Worm (Caenorhabditis elegans) whole organism, late embryonic: ENCODE measurements around the gene nhr-127.

Experiments used
- ama-1 ChIP-seq: fragments of 150-350 bp; optimal IDR thresholded peaks from 2 replicates; lab custom pipeline; 2014
- ceh-18 ChIP-seq: sonication (generic microtip); optimal IDR thresholded peaks from 2 replicates; lab custom pipeline; 2016; ENCODE audit warnings: missing genetic modification characterization, missing compliant biosample characterization
- ceh-45 ChIP-seq: fragments of 200-800 bp; sonication (Bioruptor generic); IDR thresholded peaks from 2 replicates; pipeline ENCODE4 v1.3.6; 2022; ENCODE audit warnings: missing genetic modification reagents, missing genetic modification characterization, missing compliant biosample characterization
- ceh-6 ChIP-seq: fragments of 200-800 bp; sonication (Bioruptor generic); optimal IDR thresholded peaks from 2 replicates; lab custom pipeline; 2018; ENCODE audit warnings: mild to moderate bottlenecking, missing genetic modification characterization, missing compliant biosample characterization
- ceh-9 ChIP-seq: sonication (generic microtip); optimal IDR thresholded peaks from 2 replicates; lab custom pipeline; 2016; ENCODE audit warnings: mild to moderate bottlenecking, missing genetic modification characterization, inconsistent platforms, missing compliant biosample characterization
- fkh-10 ChIP-seq: fragments of 150-350 bp; optimal IDR thresholded peaks from 2 replicates; lab custom pipeline; 2014; ENCODE audit warnings: missing biosample characterization, missing genetic modification reagents, missing genetic modification characterization
- hlh-6 ChIP-seq: sonication (generic microtip); optimal IDR thresholded peaks from 2 replicates; lab custom pipeline; 2016; ENCODE audit warnings: missing genotype, missing genetic modification characterization, missing compliant biosample characterization
- madf-2 ChIP-seq: sonication (generic microtip); optimal IDR thresholded peaks from 2 replicates; lab custom pipeline; 2017; ENCODE audit warnings: missing genetic modification characterization, missing compliant biosample characterization
- pqm-1 ChIP-seq: sonication (generic microtip); optimal IDR thresholded peaks from 2 replicates; lab custom pipeline; 2016; ENCODE audit warnings: missing genetic modification characterization, missing compliant biosample characterization
- sox-4 ChIP-seq: sonication (generic microtip); optimal IDR thresholded peaks from 2 replicates; lab custom pipeline; 2017; ENCODE audit warnings: mild to moderate bottlenecking, missing genetic modification characterization, inconsistent platforms, missing compliant biosample characterization
- unc-3 ChIP-seq, 2 experiments: fragments of 200-800 bp in 1 of 2; sonication (Bioruptor generic) in 1 of 2; sonication (generic microtip) in 1 of 2; conservative IDR thresholded peaks in 1 of 2; optimal IDR thresholded peaks in 1 of 2; 2 replicates each; pipeline versions ENCODE4 v1.3.6 to Lab custom; 2016 to 2022; ENCODE audit warnings: missing compliant biosample characterization in 2 of 2, missing genetic modification characterization in 2 of 2, missing genetic modification reagents in 1 of 2

ce11 chrV:16309523-16309922 is 49.7 kb downstream of the nhr-127 start, which contains the start of gene oac-7:
- TF ChIP-seq sox-4 (tag; lab: Kevin White, UChicago), result no peak
- no peak for TF ChIP-seq fkh-10 (GFP tag; lab: Kevin White, UChicago)
- no peak for TF ChIP-seq ama-1 (lab: Kevin White, UChicago)
- no peak for TF ChIP-seq hlh-6 (tag; lab: Kevin White, UChicago)
- no peak for TF ChIP-seq pqm-1 (tag; lab: Kevin White, UChicago)
- TF ChIP-seq ceh-9 (tag; lab: Kevin White, UChicago), result no peak
- no peak for TF ChIP-seq ceh-6
- TF ChIP-seq ceh-18 (tag; lab: Kevin White, UChicago), result no peak
- no peak for TF ChIP-seq madf-2 (tag; lab: Kevin White, UChicago)
- TF ChIP-seq unc-3 (GFP tag; conservative IDR thresholded peaks at IDR 0.05; lab: Robert Waterston, UW), result no peak
- TF ChIP-seq unc-3 (tag; optimal IDR thresholded peaks at IDR 0.05; lab: Kevin White, UChicago), result no peak
- no peak for TF ChIP-seq ceh-45 (GFP tag; lab: Robert Waterston, UW)
